Worm (Caenorhabditis elegans) whole organism, L3 larva: ENCODE results near the gene laat-1.

Source experiments
- ZK546.5 ChIP-seq: sonication (generic microtip); optimal IDR thresholded peaks from 2 replicates; lab custom pipeline; 2017; ENCODE audit warnings: missing biosample characterization, missing genetic modification characterization
- ama-1 ChIP-seq: fragments of 150-350 bp; optimal IDR thresholded peaks from 2 replicates; lab custom pipeline; 2018
- ceh-16 ChIP-seq: sonication (generic microtip); optimal IDR thresholded peaks from 2 replicates; lab custom pipeline; 2017; ENCODE audit warnings: missing biosample characterization, missing genetic modification characterization
- ceh-28 ChIP-seq: fragments of 150-350 bp; optimal IDR thresholded peaks from 2 replicates; lab custom pipeline; 2014; ENCODE audit warnings: missing biosample characterization, missing genetic modification reagents, missing genetic modification characterization
- egl-5 ChIP-seq: fragments of 150-350 bp; optimal IDR thresholded peaks from 2 replicates; lab custom pipeline; 2017; ENCODE audit warnings: missing biosample characterization, missing genetic modification reagents, missing genetic modification characterization, inconsistent platforms
- elt-1 ChIP-seq: fragments of 150-350 bp; optimal IDR thresholded peaks from 2 replicates; lab custom pipeline; 2014; ENCODE audit warnings: missing biosample characterization, missing genetic modification characterization
- elt-3 ChIP-seq, 3 experiments: fragments of 150-350 bp in 1 of 3; sonication (generic microtip) in 2 of 3; optimal IDR thresholded peaks; 2 replicates in 2 of 3; 4 replicates in 1 of 3; lab custom pipeline; 2014 to 2017; ENCODE audit warnings: missing biosample characterization in 3 of 3, missing genetic modification characterization in 3 of 3
- eor-1 ChIP-seq, 2 experiments: fragments of 150-350 bp; optimal IDR thresholded peaks; 2 replicates each; lab custom pipeline; 2014 to 2018; ENCODE audit warnings: missing biosample characterization in 2 of 2, missing genetic modification characterization in 2 of 2
- fkh-10 ChIP-seq: sonication (generic microtip); optimal IDR thresholded peaks from 2 replicates; lab custom pipeline; 2017; ENCODE audit warnings: missing biosample characterization, missing genetic modification reagents, missing genetic modification characterization
- fos-1 ChIP-seq: fragments of 150-350 bp; optimal IDR thresholded peaks from 2 replicates; lab custom pipeline; 2014; ENCODE audit warnings: missing biosample characterization, missing genetic modification characterization
- hmg-11 ChIP-seq: sonication (generic microtip); optimal IDR thresholded peaks from 2 replicates; lab custom pipeline; 2016; ENCODE audit warnings: missing genetic modification characterization, missing compliant biosample characterization
- lin-39 ChIP-seq: fragments of 150-350 bp; optimal IDR thresholded peaks from 2 replicates; lab custom pipeline; 2018; ENCODE audit warnings: missing biosample characterization, missing genetic modification reagents, missing genetic modification characterization
- lsy-12 ChIP-seq: sonication (generic microtip); optimal IDR thresholded peaks from 2 replicates; lab custom pipeline; 2016; ENCODE audit warnings: mild to moderate bottlenecking, missing genetic modification characterization, missing compliant biosample characterization
- mdl-1 ChIP-seq: fragments of 150-350 bp; optimal IDR thresholded peaks from 2 replicates; lab custom pipeline; 2014; ENCODE audit warnings: missing biosample characterization, missing genetic modification characterization
- mml-1 ChIP-seq: fragments of 150-350 bp; sonication (generic microtip); optimal IDR thresholded peaks from 3 replicates; lab custom pipeline; 2014; ENCODE audit warnings: missing biosample characterization, missing genetic modification characterization
- nfya-1 ChIP-seq: sonication (generic microtip); optimal IDR thresholded peaks from 2 replicates; lab custom pipeline; 2017; ENCODE audit warnings: missing genetic modification characterization, mild to moderate bottlenecking, missing compliant biosample characterization, antibody characterized with exemption, moderate library complexity; ENCODE audit not compliant: insufficient read depth
- nhr-11 ChIP-seq: fragments of 150-350 bp; optimal IDR thresholded peaks from 2 replicates; lab custom pipeline; 2014; ENCODE audit warnings: missing biosample characterization, missing genetic modification characterization
- nhr-12 ChIP-seq: fragments of 150-350 bp; optimal IDR thresholded peaks from 2 replicates; lab custom pipeline; 2014; ENCODE audit warnings: missing biosample characterization, missing genetic modification characterization
- nhr-237 ChIP-seq: fragments of 150-350 bp; optimal IDR thresholded peaks from 2 replicates; lab custom pipeline; 2014; ENCODE audit warnings: missing biosample characterization, missing genetic modification characterization
- nhr-28 ChIP-seq: fragments of 150-350 bp; optimal IDR thresholded peaks from 2 replicates; lab custom pipeline; 2014; ENCODE audit warnings: missing biosample characterization, missing genetic modification characterization
- nhr-67 ChIP-seq: fragments of 150-350 bp; optimal IDR thresholded peaks from 2 replicates; lab custom pipeline; 2014; ENCODE audit warnings: missing biosample characterization, missing genetic modification characterization
- nhr-76 ChIP-seq: fragments of 150-350 bp; sonication (generic microtip); optimal IDR thresholded peaks from 5 replicates; lab custom pipeline; 2014; ENCODE audit warnings: missing biosample characterization, missing genetic modification characterization
- nhr-77 ChIP-seq: fragments of 150-350 bp; optimal IDR thresholded peaks from 2 replicates; lab custom pipeline; 2014; ENCODE audit warnings: missing biosample characterization, missing genetic modification characterization
- pha-4 ChIP-seq: fragments of 150-350 bp; optimal IDR thresholded peaks from 2 replicates; lab custom pipeline; 2014; ENCODE audit warnings: missing biosample characterization, missing genetic modification reagents, missing genetic modification characterization
- sea-2 ChIP-seq: fragments of 150-350 bp; sonication (generic microtip); optimal IDR thresholded peaks from 4 replicates; lab custom pipeline; 2014; ENCODE audit warnings: missing biosample characterization, missing genetic modification reagents, missing genetic modification characterization
- skn-1 ChIP-seq: fragments of 150-350 bp; optimal IDR thresholded peaks from 2 replicates; lab custom pipeline; 2014; ENCODE audit warnings: missing biosample characterization, missing genetic modification characterization
- snpc-4 ChIP-seq: fragments of 150-350 bp; optimal IDR thresholded peaks from 2 replicates; lab custom pipeline; 2014; ENCODE audit warnings: missing biosample characterization, missing genetic modification characterization
- tbx-2 ChIP-seq: sonication (generic microtip); optimal IDR thresholded peaks from 2 replicates; lab custom pipeline; 2016; ENCODE audit warnings: mild to moderate bottlenecking, missing genetic modification characterization, missing compliant biosample characterization
- unc-62 ChIP-seq: fragments of 150-350 bp; sonication (generic microtip); optimal IDR thresholded peaks from 4 replicates; lab custom pipeline; 2014; ENCODE audit warnings: missing biosample characterization, missing genetic modification reagents, missing genetic modification characterization
- zag-1 ChIP-seq: fragments of 150-350 bp; optimal IDR thresholded peaks from 2 replicates; lab custom pipeline; 2014; ENCODE audit warnings: missing biosample characterization, missing genetic modification characterization
- ztf-4 ChIP-seq: fragments of 150-350 bp; optimal IDR thresholded peaks from 2 replicates; lab custom pipeline; 2014; ENCODE audit warnings: missing biosample characterization, missing genetic modification characterization

laat-1 gene

DNA sequence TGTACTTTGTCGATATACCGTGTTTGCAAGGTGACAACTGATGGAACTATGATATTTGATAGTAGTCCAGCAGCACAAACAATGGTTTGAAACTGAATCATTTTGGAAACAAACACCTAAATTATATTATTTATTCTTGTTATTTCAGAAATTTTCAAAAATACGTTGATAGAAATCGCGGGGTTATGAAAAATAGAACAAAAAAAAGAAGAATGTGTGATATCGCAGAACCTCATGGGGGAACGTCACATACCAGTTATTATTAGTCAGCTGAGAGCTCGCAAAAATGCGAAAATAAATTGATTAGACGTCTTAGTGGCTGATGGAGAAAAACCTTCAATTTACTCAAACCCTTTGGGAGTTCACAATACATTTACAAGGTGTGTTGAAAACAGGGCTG is 48.7 kb downstream of the laat-1 start, which contains the start of gene T01D1.5:
Gene T01D1.5, minus strand, starts transcription at position 101 of the 400 bp plus-strand sequence.
- TF ChIP-seq ztf-4 (tag; lab: Kevin White, UChicago) (no peak), zag-1 (tag; lab: Kevin White, UChicago) (no peak), nhr-67 (tag; lab: Kevin White, UChicago) (no peak), elt-3 (tag; optimal IDR thresholded peaks at IDR 0.05; lab: Kevin White, UChicago) (no peak), nhr-28 (tag; lab: Kevin White, UChicago) (no peak), elt-1 (tag; lab: Kevin White, UChicago) (no peak), nhr-76 (tag; lab: Kevin White, UChicago) (no peak), nhr-11 (tag; lab: Kevin White, UChicago) (no peak), ceh-28 (no peak), nhr-12 (tag; lab: Kevin White, UChicago) (no peak), lsy-12 (tag; lab: Kevin White, UChicago) (no peak), snpc-4 (tag; lab: Kevin White, UChicago) (no peak), nhr-237 (tag; lab: Kevin White, UChicago) (no peak), ama-1 (lab: Kevin White, UChicago) (no peak), pha-4 (no peak), eor-1 (tag; optimal IDR thresholded peaks at IDR 0.05; lab: Kevin White, UChicago) (no peak), fkh-10 (GFP tag; lab: Kevin White, UChicago) (no peak), tbx-2 (tag; lab: Kevin White, UChicago) (no peak), ZK546.5 (tag; lab: Kevin White, UChicago) (no peak), lin-39 (tag; lab: Kevin White, UChicago) (no peak)

ce11 chrII:186504-186903 is 51.1 kb downstream of the laat-1 start, which contains the start of gene T01D1.8:
Gene T01D1.8, plus strand, starts transcription at chrII:186739.
- TF ChIP-seq elt-3 (tag; optimal IDR thresholded peaks at IDR 0.05; lab: Kevin White, UChicago) (no peak), nhr-11 (tag; lab: Kevin White, UChicago) (no peak), nhr-76 (tag; lab: Kevin White, UChicago) (no peak), nfya-1 (tag; lab: Kevin White, UChicago) (no peak), mdl-1 (tag; lab: Kevin White, UChicago) (no peak), unc-62 (GFP tag; lab: Kevin White, UChicago) (no peak), nhr-28 (tag; lab: Kevin White, UChicago) (no peak), ztf-4 (tag; lab: Kevin White, UChicago) (no peak), egl-5 (no peak), lsy-12 (tag; lab: Kevin White, UChicago) (no peak), hmg-11 (tag; lab: Kevin White, UChicago) (no peak), sea-2 (GFP tag; lab: Kevin White, UChicago) (no peak), nhr-12 (tag; lab: Kevin White, UChicago) (no peak), mml-1 (tag; lab: Kevin White, UChicago) (no peak), fos-1 (tag; lab: Kevin White, UChicago) (no peak), skn-1 (tag; lab: Kevin White, UChicago) (no peak), nhr-77 (no peak), nhr-67 (tag; lab: Kevin White, UChicago) (no peak), ceh-16 (tag; lab: Kevin White, UChicago) (no peak), snpc-4 (tag; lab: Kevin White, UChicago) (no peak)
- TF ChIP-seq, all 47 proteins: peak for 0
